Worm (Caenorhabditis elegans) whole organism, young adult: ENCODE data around the gene C01G6.3.

Experiments
- B0035.1 ChIP-seq: sonication (generic microtip); optimal IDR thresholded peaks from 2 replicates; lab custom pipeline; 2016; ENCODE audit warnings: missing genetic modification characterization, mild to moderate bottlenecking, missing compliant biosample characterization, missing genotype, missing genetic modification reagents
- D2030.7 ChIP-seq: fragments of 200-800 bp; sonication (Bioruptor generic); IDR thresholded peaks from 2 replicates; pipeline ENCODE4 v1.3.6; 2022; ENCODE audit warnings: missing genetic modification reagents, missing genetic modification characterization, missing compliant biosample characterization
- F22D6.2 ChIP-seq: sonication (generic microtip); optimal IDR thresholded peaks from 2 replicates; lab custom pipeline; 2016; ENCODE audit warnings: mild to moderate bottlenecking, missing genetic modification characterization, missing compliant biosample characterization
- F52B5.7 ChIP-seq: sonication (generic microtip); optimal IDR thresholded peaks from 2 replicates; lab custom pipeline; 2016; ENCODE audit warnings: mild to moderate bottlenecking, missing genetic modification characterization, missing compliant biosample characterization
- F57A8.1 ChIP-seq: fragments of 200-800 bp; sonication (Bioruptor generic); optimal IDR thresholded peaks from 2 replicates; lab custom pipeline; 2018; ENCODE audit warnings: mild to moderate bottlenecking, missing genetic modification characterization, moderate library complexity, missing compliant biosample characterization
- K11D2.4 ChIP-seq: fragments of 200-800 bp; sonication (Bioruptor generic); IDR thresholded peaks from 2 replicates; pipeline ENCODE4 v1.3.6; 2022; ENCODE audit warnings: missing genetic modification reagents, missing genetic modification characterization, missing compliant biosample characterization
- Y95B8A.8 ChIP-seq: fragments of 200-800 bp; sonication (Bioruptor generic); IDR thresholded peaks from 2 replicates; pipeline ENCODE4 v1.3.6; 2022; ENCODE audit warnings: missing genetic modification reagents, missing genetic modification characterization, missing compliant biosample characterization
- attf-5 ChIP-seq: fragments of 200-800 bp; sonication (Bioruptor generic); optimal IDR thresholded peaks from 2 replicates; lab custom pipeline; 2018; ENCODE audit warnings: mild to moderate bottlenecking, missing genetic modification characterization, missing compliant biosample characterization
- attf-6 ChIP-seq: fragments of 200-800 bp; sonication (Bioruptor generic); IDR thresholded peaks from 2 replicates; pipeline ENCODE4 v1.3.6; 2022; ENCODE audit warnings: missing genetic modification reagents, missing genetic modification characterization, missing compliant biosample characterization
- bed-1 ChIP-seq: fragments of 200-800 bp; sonication (Bioruptor generic); IDR thresholded peaks from 2 replicates; pipeline ENCODE4 v1.3.6; 2022; ENCODE audit warnings: missing genetic modification reagents, missing genetic modification characterization, missing compliant biosample characterization
- cebp-2 ChIP-seq: fragments of 200-800 bp; sonication (Bioruptor generic); IDR thresholded peaks from 2 replicates; pipeline ENCODE4 v1.3.6; 2022; ENCODE audit warnings: missing genetic modification characterization, missing compliant biosample characterization
- ceh-27 ChIP-seq: fragments of 200-800 bp; sonication (Bioruptor generic); optimal IDR thresholded peaks from 2 replicates; lab custom pipeline; 2018; ENCODE audit warnings: mild to moderate bottlenecking, missing genetic modification characterization, moderate library complexity, missing compliant biosample characterization
- ceh-79 ChIP-seq: sonication (generic microtip); optimal IDR thresholded peaks from 2 replicates; lab custom pipeline; 2017; ENCODE audit warnings: mild to moderate bottlenecking, missing genetic modification characterization, missing compliant biosample characterization
- die-1 ChIP-seq: sonication (generic microtip); optimal IDR thresholded peaks from 2 replicates; lab custom pipeline; 2016; ENCODE audit warnings: missing genotype, mild to moderate bottlenecking, missing genetic modification characterization, missing compliant biosample characterization
- dpff-1 ChIP-seq: sonication (generic microtip); optimal IDR thresholded peaks from 2 replicates; lab custom pipeline; 2017; ENCODE audit warnings: mild to moderate bottlenecking, missing genetic modification characterization, missing compliant biosample characterization
- efl-1 ChIP-seq: fragments of 150-350 bp; optimal IDR thresholded peaks from 2 replicates; lab custom pipeline; 2014; ENCODE audit warnings: missing biosample characterization, missing genetic modification reagents, missing genetic modification characterization
- egl-44 ChIP-seq: fragments of 200-800 bp; sonication (Bioruptor generic); IDR thresholded peaks from 2 replicates; pipeline ENCODE4 v1.3.6; 2022; ENCODE audit warnings: missing genetic modification reagents, missing genetic modification characterization, missing compliant biosample characterization
- egrh-3 ChIP-seq: fragments of 200-800 bp; sonication (Bioruptor generic); IDR thresholded peaks from 2 replicates; pipeline ENCODE4 v1.3.6; 2022; ENCODE audit warnings: missing genetic modification reagents, missing genetic modification characterization, missing compliant biosample characterization
- hmg-1.2 ChIP-seq: fragments of 200-800 bp; sonication (Bioruptor generic); IDR thresholded peaks from 2 replicates; pipeline ENCODE4 v1.3.6; 2022; ENCODE audit warnings: missing genetic modification reagents, missing genetic modification characterization, missing compliant biosample characterization
- hsf-1 ChIP-seq: fragments of 200-800 bp; sonication (Bioruptor generic); IDR thresholded peaks from 2 replicates; pipeline ENCODE4 v1.3.6; 2022; ENCODE audit warnings: missing genetic modification reagents, missing genetic modification characterization, missing compliant biosample characterization
- lag-1 ChIP-seq: fragments of 200-800 bp; sonication (Bioruptor generic); IDR thresholded peaks from 2 replicates; pipeline ENCODE4 v1.3.6; 2022; ENCODE audit warnings: missing genetic modification reagents, missing genetic modification characterization, missing compliant biosample characterization
- lin-35 ChIP-seq, 3 experiments: fragments of 150-350 bp in 2 of 3; sonication (generic microtip) in 1 of 3; optimal IDR thresholded peaks; 2 replicates each; lab custom pipeline; 2014 to 2018; ENCODE audit warnings: missing biosample characterization in 3 of 3, missing genetic modification characterization in 3 of 3, missing genetic modification reagents in 3 of 3
- lir-1 ChIP-seq: fragments of 200-800 bp; sonication (Bioruptor generic); conservative IDR thresholded peaks from 2 replicates; pipeline ENCODE4 v1.3.6; 2022; ENCODE audit warnings: missing genetic modification reagents, missing genetic modification characterization, missing compliant biosample characterization
- madf-10 ChIP-seq: sonication (generic microtip); optimal IDR thresholded peaks from 2 replicates; lab custom pipeline; 2016; ENCODE audit warnings: mild to moderate bottlenecking, missing genetic modification characterization, missing compliant biosample characterization
- mcd-1 ChIP-seq: fragments of 200-800 bp; sonication (Bioruptor generic); IDR thresholded peaks from 2 replicates; pipeline ENCODE4 v1.3.6; 2022; ENCODE audit warnings: missing genetic modification reagents, missing genetic modification characterization, missing compliant biosample characterization
- mes-4 ChIP-seq: sonication (generic microtip); optimal IDR thresholded peaks from 2 replicates; lab custom pipeline; 2016; ENCODE audit warnings: missing genotype, missing genetic modification characterization, missing compliant biosample characterization
- nfya-1 ChIP-seq: sonication (generic microtip); optimal IDR thresholded peaks from 2 replicates; lab custom pipeline; 2017; ENCODE audit warnings: antibody characterized with exemption, missing compliant biosample characterization, missing genetic modification characterization, borderline replicate concordance; ENCODE audit not compliant: insufficient read depth
- pbrm-1 ChIP-seq: fragments of 200-800 bp; sonication (Bioruptor generic); IDR thresholded peaks from 2 replicates; pipeline ENCODE4 v1.3.6; 2022; ENCODE audit warnings: missing genetic modification reagents, missing genetic modification characterization, missing compliant biosample characterization
- zfh-2 ChIP-seq: fragments of 200-800 bp; sonication (Bioruptor generic); conservative IDR thresholded peaks from 2 replicates; pipeline ENCODE4 v1.3.6; 2022; ENCODE audit warnings: missing genetic modification reagents, missing genetic modification characterization, missing compliant biosample characterization
- ztf-26 ChIP-seq: sonication (generic microtip); optimal IDR thresholded peaks from 2 replicates; lab custom pipeline; 2017; ENCODE audit warnings: missing genetic modification characterization, missing compliant biosample characterization
- ztf-3 ChIP-seq: fragments of 200-800 bp; sonication (Bioruptor generic); optimal IDR thresholded peaks from 2 replicates; lab custom pipeline; 2018; ENCODE audit warnings: mild to moderate bottlenecking, missing genetic modification characterization, missing compliant biosample characterization

Gene C01G6.3

DNA sequence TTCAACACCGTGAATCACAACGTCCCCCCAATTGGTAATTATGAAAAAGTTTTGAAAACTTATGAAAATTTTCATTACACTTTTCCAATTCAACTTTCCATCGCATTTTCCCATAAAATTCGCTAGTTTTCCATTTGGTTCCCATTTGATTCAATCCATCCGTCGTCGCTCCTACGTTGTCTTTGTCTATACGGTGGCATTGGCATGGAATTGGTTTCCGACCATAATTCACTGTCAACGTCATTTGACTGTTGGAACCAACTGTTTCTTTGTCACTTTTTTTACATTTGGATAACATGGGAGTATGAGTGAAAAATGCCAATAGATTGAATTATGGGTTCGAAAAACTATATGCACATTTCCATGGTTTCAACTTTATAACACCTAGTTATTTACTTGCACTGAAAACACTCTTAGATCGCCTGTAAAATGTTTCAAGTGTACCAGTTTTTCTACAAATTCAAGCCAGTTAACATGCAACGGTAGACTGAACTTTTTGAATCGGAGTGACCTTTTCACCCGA lies 11.6 kb upstream of the C01G6.3 start:
- no peak for TF ChIP-seq madf-10 (tag; lab: Kevin White, UChicago)
- TF ChIP-seq dpff-1: no peak
- TF ChIP-seq mes-4 (tag; lab: Kevin White, UChicago): no peak

DNA sequence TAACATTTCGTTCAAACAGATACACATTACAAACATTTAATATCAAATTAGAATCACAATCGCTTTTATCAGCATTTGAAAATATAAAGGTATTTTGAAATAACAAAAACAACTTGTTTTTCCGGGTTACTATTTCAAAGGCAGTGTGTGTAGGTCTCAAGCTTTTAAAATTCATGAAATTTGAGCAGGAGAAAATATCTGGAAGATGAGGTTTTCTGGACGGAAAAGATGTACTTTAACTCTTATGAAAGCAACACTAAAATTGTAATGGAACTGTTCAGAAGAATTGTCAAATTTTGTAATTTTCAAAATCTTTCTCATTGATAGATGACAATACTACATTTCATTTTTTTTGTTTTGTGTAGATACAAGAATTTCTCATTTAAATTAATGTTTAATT lies 11.1 kb upstream of the C01G6.3 start:
- TF ChIP-seq F52B5.7: no peak
- no peak for TF ChIP-seq lin-35 (GFP tag; optimal IDR thresholded peaks at IDR 0.05; lab: Kevin White, UChicago)
- no peak for TF ChIP-seq lir-1 (GFP tag; lab: Robert Waterston, UW)
- TF ChIP-seq, all 124 proteins: peak for 0

DNA sequence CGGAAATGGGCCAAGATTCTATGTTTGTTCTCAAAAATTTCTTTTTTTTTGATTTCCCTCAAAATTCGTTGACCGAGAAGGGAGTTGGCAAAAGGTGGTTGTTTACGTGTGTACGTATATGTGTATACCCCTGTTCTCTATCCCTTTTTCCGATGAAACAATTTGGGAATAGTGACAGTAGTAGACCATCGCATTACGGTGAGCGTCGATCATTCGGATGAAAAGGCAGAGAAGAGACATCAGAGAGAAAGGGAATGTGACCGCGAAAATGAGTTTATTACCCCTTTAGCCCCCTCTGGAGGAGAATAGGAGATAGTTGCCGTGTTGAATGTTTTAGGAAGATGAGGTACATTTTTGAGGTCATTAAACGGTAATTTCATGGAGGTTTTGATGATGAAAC lies 9.7 kb upstream of the C01G6.3 start:
- TF ChIP-seq B0035.1 (tag; lab: Kevin White, UChicago): no peak
- no peak for TF ChIP-seq egrh-3 (GFP tag; lab: Robert Waterston, UW)
- no peak for TF ChIP-seq Y95B8A.8 (GFP tag; lab: Robert Waterston, UW)
- no peak for TF ChIP-seq ztf-3 (GFP tag; lab: Kevin White, UChicago)
- no peak for TF ChIP-seq nfya-1 (tag; lab: Kevin White, UChicago)
- TF ChIP-seq pbrm-1 (GFP tag; lab: Robert Waterston, UW): no peak
- TF ChIP-seq ztf-26 (tag; lab: Kevin White, UChicago): no peak
- no peak for TF ChIP-seq ceh-27 (GFP tag; lab: Kevin White, UChicago)
- no peak for TF ChIP-seq F22D6.2 (tag; lab: Kevin White, UChicago)
- no peak for TF ChIP-seq dpff-1
- TF ChIP-seq mcd-1 (GFP tag; lab: Robert Waterston, UW): no peak

DNA sequence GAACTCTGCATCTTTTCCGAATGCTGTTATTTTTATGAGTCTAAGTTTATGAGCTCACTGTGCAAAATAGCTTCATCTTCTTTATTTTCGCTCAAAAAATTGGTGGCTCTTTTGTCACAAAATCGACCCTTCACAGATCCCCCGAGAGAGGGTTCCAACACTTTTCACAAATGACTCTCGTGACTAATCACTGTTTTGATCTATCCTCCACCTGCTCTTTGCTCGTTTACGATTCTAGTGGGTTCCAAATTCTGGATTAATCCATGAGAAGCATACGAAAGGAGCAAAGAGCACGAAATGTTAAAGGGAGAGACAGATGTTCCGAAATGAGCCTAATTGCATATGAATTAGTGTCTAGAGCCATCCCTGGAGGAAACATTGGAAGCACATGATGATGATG lies 8.3 kb upstream of the C01G6.3 start:
- TF ChIP-seq D2030.7 (no peak), lin-35 (GFP tag; optimal IDR thresholded peaks at IDR 0.05; lab: Kevin White, UChicago) (no peak), hmg-1.2 (no peak), ceh-79 (no peak), K11D2.4 (GFP tag; lab: Robert Waterston, UW) (no peak), die-1 (tag; lab: Kevin White, UChicago) (no peak), F57A8.1 (no peak), attf-5 (GFP tag; lab: Kevin White, UChicago) (no peak), attf-6 (GFP tag; lab: Robert Waterston, UW) (no peak), Y95B8A.8 (GFP tag; lab: Robert Waterston, UW) (no peak), bed-1 (no peak), hsf-1 (GFP tag; lab: Robert Waterston, UW) (no peak), efl-1 (no peak)

DNA sequence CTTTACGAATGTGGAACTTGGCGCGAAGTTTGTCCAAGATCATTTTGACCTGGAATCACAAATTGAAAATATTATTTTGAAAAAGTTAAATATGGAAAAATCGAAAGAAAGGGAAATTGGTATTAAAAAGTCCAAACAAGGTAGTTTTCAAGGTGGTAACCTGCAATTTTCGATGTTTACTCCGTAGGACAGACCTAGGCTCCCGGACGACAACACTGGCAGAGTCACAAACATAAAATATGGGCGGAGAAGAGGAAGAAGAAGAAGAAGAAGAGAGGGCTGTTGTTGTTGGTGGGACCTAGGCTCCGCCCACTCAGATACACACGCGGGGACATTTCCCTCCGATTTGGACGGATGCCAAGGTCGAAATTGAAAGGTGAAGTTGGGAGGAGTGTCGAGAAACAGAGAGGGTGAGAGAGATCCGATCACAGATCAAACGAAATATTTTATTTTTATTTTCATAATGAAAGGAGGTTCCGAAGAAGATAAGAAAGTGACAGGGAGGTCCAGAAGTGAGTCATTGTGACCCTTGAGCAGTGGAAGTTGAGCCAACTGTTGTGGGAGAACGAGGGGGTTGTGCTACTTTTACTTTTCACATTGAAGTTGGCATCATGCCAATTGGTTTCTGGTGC lies 7.6 kb upstream of the C01G6.3 start, which contains the start of gene aqp-2:
Gene aqp-2 (minus strand): TSS at position 51 of the 632 bp plus-strand sequence.
- TF ChIP-seq cebp-2 (GFP tag; lab: Robert Waterston, UW) (no peak), egl-44 (GFP tag; lab: Robert Waterston, UW) (no peak), zfh-2 (GFP tag; lab: Robert Waterston, UW) (0 out of 2 replicates have a peak, but pooled peaks have one; percentile 28), lag-1 (no peak)
- TF ChIP-seq, all 124 proteins: peak for 1
